Worm (Caenorhabditis elegans): ENCODE data around the gene cyn-3.

ce11 chrV:15223668-15224067, 33.9 kb downstream of the cyn-3 start, which contains the start of gene srw-24:
- TF ChIP-seq irx-1 (tag; optimal IDR thresholded peaks at IDR 0.05) (no peak), ceh-82 (tag; optimal IDR thresholded peaks at IDR 0.05) (no peak), fkh-4 (tag; optimal IDR thresholded peaks at IDR 0.05; ENCODE audit: borderline replicate concordance) (no peak), ztf-11 (tag; optimal IDR thresholded peaks at IDR 0.05) (no peak), hpl-2 (GFP tag; optimal IDR thresholded peaks at IDR 0.05) (no peak), unc-130 (tag; optimal IDR thresholded peaks at IDR 0.05) (no peak), elt-2 (tag; optimal IDR thresholded peaks at IDR 0.05) (no peak), elt-3 (tag; optimal IDR thresholded peaks at IDR 0.05) (no peak), C16A3.4 (tag; optimal IDR thresholded peaks at IDR 0.05) (no peak), skn-1 (tag; optimal IDR thresholded peaks at IDR 0.05) (no peak), nhr-90 (tag; optimal IDR thresholded peaks at IDR 0.05; ENCODE audit: poor library complexity) (no peak), unc-62 (GFP tag; optimal IDR thresholded peaks at IDR 0.05) (no peak), ets-5 (GFP tag; IDR thresholded peaks at IDR 0.05) (no peak)
